Worm (Caenorhabditis elegans) whole organism, L3 larva: ENCODE data around the gene scl-9.
A peak's percentile ranks its signal among the peaks of the same experiment; 100 is the strongest.

Experiments
- R02D3.7 ChIP-seq: fragments of 150-350 bp; optimal IDR thresholded peaks from 2 replicates; lab custom pipeline; 2014; ENCODE audit warnings: missing biosample characterization, missing genetic modification characterization
- egl-5 ChIP-seq: fragments of 150-350 bp; optimal IDR thresholded peaks from 2 replicates; lab custom pipeline; 2017; ENCODE audit warnings: missing biosample characterization, missing genetic modification reagents, missing genetic modification characterization, inconsistent platforms
- elt-1 ChIP-seq: fragments of 150-350 bp; optimal IDR thresholded peaks from 2 replicates; lab custom pipeline; 2014; ENCODE audit warnings: missing biosample characterization, missing genetic modification characterization
- lin-39 ChIP-seq: fragments of 150-350 bp; optimal IDR thresholded peaks from 2 replicates; lab custom pipeline; 2018; ENCODE audit warnings: missing biosample characterization, missing genetic modification reagents, missing genetic modification characterization
- mdl-1 ChIP-seq: fragments of 150-350 bp; optimal IDR thresholded peaks from 2 replicates; lab custom pipeline; 2014; ENCODE audit warnings: missing biosample characterization, missing genetic modification characterization
- nfya-1 ChIP-seq: sonication (generic microtip); optimal IDR thresholded peaks from 2 replicates; lab custom pipeline; 2017; ENCODE audit warnings: missing genetic modification characterization, mild to moderate bottlenecking, missing compliant biosample characterization, antibody characterized with exemption, moderate library complexity; ENCODE audit not compliant: insufficient read depth
- nhr-28 ChIP-seq: fragments of 150-350 bp; optimal IDR thresholded peaks from 2 replicates; lab custom pipeline; 2014; ENCODE audit warnings: missing biosample characterization, missing genetic modification characterization
- pha-4 ChIP-seq: fragments of 150-350 bp; optimal IDR thresholded peaks from 2 replicates; lab custom pipeline; 2014; ENCODE audit warnings: missing biosample characterization, missing genetic modification reagents, missing genetic modification characterization
- pqm-1 ChIP-seq: fragments of 150-350 bp; optimal IDR thresholded peaks from 2 replicates; lab custom pipeline; 2017; ENCODE audit warnings: missing biosample characterization, missing genetic modification characterization, inconsistent platforms
- skn-1 ChIP-seq: fragments of 150-350 bp; optimal IDR thresholded peaks from 2 replicates; lab custom pipeline; 2014; ENCODE audit warnings: missing biosample characterization, missing genetic modification characterization
- snpc-4 ChIP-seq: fragments of 150-350 bp; optimal IDR thresholded peaks from 2 replicates; lab custom pipeline; 2014; ENCODE audit warnings: missing biosample characterization, missing genetic modification characterization
- ztf-11 ChIP-seq: fragments of 150-350 bp; optimal IDR thresholded peaks from 2 replicates; lab custom pipeline; 2014; ENCODE audit warnings: missing biosample characterization, missing genetic modification characterization

- TF ChIP-seq nfya-1 (tag; lab: Kevin White, UChicago) (no peak), nhr-28 (tag; lab: Kevin White, UChicago) (no peak), snpc-4 (no peak), skn-1 (tag; lab: Kevin White, UChicago) (no peak), R02D3.7 (tag; lab: Kevin White, UChicago) (no peak), pqm-1 (tag; lab: Kevin White, UChicago) (no peak), pha-4 (tag; lab: Kevin White, UChicago) (peak; percentile 22), ztf-11 (tag; lab: Kevin White, UChicago) (no peak), elt-1 (tag; lab: Kevin White, UChicago) (no peak), lin-39 (tag; lab: Kevin White, UChicago) (no peak), egl-5 (tag; lab: Kevin White, UChicago) (no peak), mdl-1 (tag; lab: Kevin White, UChicago) (no peak)
Observed at ce11 chrIV:13028746-13029673, 17.9 kb upstream of the scl-9 start.
